Worm (Caenorhabditis elegans) whole organism, L2 larva: ENCODE measurements around the gene ech-1.1.

Experiments
- nhr-11 ChIP-seq: fragments of 150-350 bp; optimal IDR thresholded peaks from 2 replicates; lab custom pipeline; 2014; ENCODE audit warnings: missing biosample characterization, missing genetic modification characterization
- nhr-237 ChIP-seq: fragments of 150-350 bp; optimal IDR thresholded peaks from 2 replicates; lab custom pipeline; 2014; ENCODE audit warnings: missing biosample characterization, missing genetic modification characterization

DNA sequence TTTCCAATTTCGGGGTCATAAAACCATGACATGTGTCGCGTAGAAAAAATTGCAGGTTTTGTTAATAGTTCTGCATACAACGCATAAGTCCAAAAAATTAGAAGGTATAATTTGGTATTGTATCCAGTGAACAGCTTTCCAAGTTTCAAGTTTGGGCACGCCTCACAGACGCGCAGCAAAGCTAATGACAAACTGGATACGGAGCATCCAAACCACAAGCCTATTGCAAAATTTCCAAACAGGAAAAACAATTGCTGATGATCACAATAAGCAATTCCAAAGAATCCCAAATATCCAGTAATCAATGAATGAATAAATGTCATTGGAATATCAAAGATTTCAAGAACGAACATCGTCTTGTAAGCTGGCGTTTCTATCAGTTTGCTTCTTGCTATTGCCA is 47.8 kb downstream of the ech-1.1 start:
- TF ChIP-seq nhr-11 (tag; lab: Kevin White, UChicago), result no peak
- TF ChIP-seq nhr-237 (tag; lab: Kevin White, UChicago), result no peak
